Fruit fly (Drosophila melanogaster) whole organism, embryonic: Measurements from ENCODE around the gene CG14646.

Experiments
- Atf6 ChIP-seq: fragments of 200-800 bp; sonication (Bioruptor generic); IDR thresholded peaks from 2 replicates; pipeline ENCODE4 v1.3.6; 2022; ENCODE audit warnings: missing biosample characterization, missing genetic modification characterization
- CG10565 ChIP-seq: fragments of 200-800 bp; sonication (Bioruptor generic); optimal IDR thresholded peaks from 3 replicates; lab custom pipeline; 2016; ENCODE audit warnings: missing biosample characterization, mild to moderate bottlenecking, missing genetic modification characterization
- CG11456 ChIP-seq: fragments of 200-800 bp; sonication (Bioruptor generic); IDR thresholded peaks from 3 replicates; pipeline ENCODE4 v1.3.6; 2022; ENCODE audit warnings: missing biosample characterization, missing genetic modification characterization
- CG12155 ChIP-seq: fragments of 200-800 bp; sonication (Bioruptor generic); optimal IDR thresholded peaks from 3 replicates; lab custom pipeline; 2016; ENCODE audit warnings: missing biosample characterization, missing genetic modification characterization
- CG12942 ChIP-seq: fragments of 200-800 bp; sonication (Bioruptor generic); optimal IDR thresholded peaks from 3 replicates; lab custom pipeline; 2016; ENCODE audit warnings: missing biosample characterization, missing genetic modification characterization
- CG13123 ChIP-seq: fragments of 200-800 bp; sonication (Bioruptor generic); optimal IDR thresholded peaks from 2 replicates; lab custom pipeline; 2016; ENCODE audit warnings: missing biosample characterization, missing genetic modification characterization
- CG15479 ChIP-seq: fragments of 200-800 bp; sonication (Bioruptor generic); optimal IDR thresholded peaks from 3 replicates; lab custom pipeline; 2019; ENCODE audit warnings: missing biosample characterization, mild to moderate bottlenecking, missing genetic modification characterization, moderate library complexity
- CG17328 ChIP-seq: fragments of 200-800 bp; sonication (Bioruptor generic); IDR thresholded peaks from 2 replicates; pipeline ENCODE4 v1.3.6; 2022; ENCODE audit warnings: missing biosample characterization, missing genetic modification characterization
- CG17912 ChIP-seq: fragments of 200-800 bp; sonication (Bioruptor generic); optimal IDR thresholded peaks from 2 replicates; lab custom pipeline; 2018; ENCODE audit warnings: missing biosample characterization, mild to moderate bottlenecking, missing genetic modification characterization
- CG18011 ChIP-seq: fragments of 200-800 bp; sonication (Bioruptor generic); optimal IDR thresholded peaks from 2 replicates; lab custom pipeline; 2017; ENCODE audit warnings: missing biosample characterization, missing genetic modification characterization, mild to moderate bottlenecking, moderate library complexity, missing genotype
- CG33213 ChIP-seq: fragments of 200-800 bp; sonication (Bioruptor generic); optimal IDR thresholded peaks from 3 replicates; lab custom pipeline; 2016; ENCODE audit warnings: missing biosample characterization, missing genetic modification characterization
- CG43689 ChIP-seq: fragments of 200-800 bp; sonication (Bioruptor generic); IDR thresholded peaks from 2 replicates; pipeline ENCODE4 v1.3.6; 2022; ENCODE audit warnings: missing biosample characterization, missing genetic modification characterization
- CG7839 ChIP-seq: fragments of 200-800 bp; sonication (Bioruptor generic); optimal IDR thresholded peaks from 3 replicates; lab custom pipeline; 2018; ENCODE audit warnings: missing biosample characterization, mild to moderate bottlenecking, missing genetic modification characterization, moderate library complexity
- CG8478 ChIP-seq: fragments of >200 bp; optimal IDR thresholded peaks from 2 replicates; lab custom pipeline; 2018
- CG9817 ChIP-seq: fragments of 200-800 bp; sonication (Bioruptor generic); optimal IDR thresholded peaks from 2 replicates; lab custom pipeline; 2018; ENCODE audit warnings: missing biosample characterization, mild to moderate bottlenecking, missing genetic modification characterization, moderate library complexity
- D ChIP-seq, 2 experiments: fragments of 200-800 bp in 1 of 2; fragments of >200 bp in 1 of 2; sonication (Bioruptor generic) in 1 of 2; optimal IDR thresholded peaks; 2 replicates in 1 of 2; 3 replicates in 1 of 2; lab custom pipeline; 2017; ENCODE audit warnings: mild to moderate bottlenecking in 1 of 2, missing biosample characterization in 1 of 2, missing genetic modification characterization in 1 of 2, missing genetic modification reagents in 1 of 2
- Ets65A ChIP-seq: fragments of 200-800 bp; sonication (Bioruptor generic); peaks from one replicate; lab custom pipeline; 2016; ENCODE audit warnings: missing biosample characterization, missing genetic modification characterization
- Fer2 ChIP-seq: fragments of 200-800 bp; sonication (Bioruptor generic); optimal IDR thresholded peaks from 2 replicates; lab custom pipeline; 2018; ENCODE audit warnings: missing biosample characterization, mild to moderate bottlenecking, missing genetic modification characterization, moderate library complexity
- Hey ChIP-seq: fragments of 200-800 bp; sonication (Bioruptor generic); optimal IDR thresholded peaks from 3 replicates; lab custom pipeline; 2018; ENCODE audit warnings: missing biosample characterization, mild to moderate bottlenecking, missing genetic modification characterization
- Hr39 ChIP-seq: fragments of >200 bp; optimal IDR thresholded peaks from 2 replicates; lab custom pipeline; 2017
- NC2β ChIP-seq: fragments of 200-800 bp; sonication (Bioruptor generic); optimal IDR thresholded peaks from 2 replicates; lab custom pipeline; 2016; ENCODE audit warnings: missing biosample characterization, missing genetic modification characterization
- Nf-YB ChIP-seq: fragments of 200-800 bp; sonication (Bioruptor generic); optimal IDR thresholded peaks from 3 replicates; lab custom pipeline; 2019; ENCODE audit warnings: missing biosample characterization, mild to moderate bottlenecking, missing genetic modification characterization, moderate library complexity
- Nf-YC ChIP-seq: fragments of 200-800 bp; optimal IDR thresholded peaks from 3 replicates; lab custom pipeline; 2019; ENCODE audit warnings: missing biosample characterization, mild to moderate bottlenecking, missing genetic modification characterization, moderate library complexity
- ac ChIP-seq: fragments of 200-800 bp; sonication (Bioruptor generic); optimal IDR thresholded peaks from 3 replicates; lab custom pipeline; 2017; ENCODE audit warnings: missing biosample characterization, mild to moderate bottlenecking, missing genetic modification characterization
- ap ChIP-seq: fragments of 200-800 bp; sonication (Bioruptor generic); IDR thresholded peaks from 2 replicates; pipeline ENCODE4 v1.3.6; 2022; ENCODE audit warnings: missing biosample characterization, missing genetic modification characterization
- bigmax ChIP-seq: fragments of 200-800 bp; sonication (Bioruptor generic); optimal IDR thresholded peaks from 2 replicates; lab custom pipeline; 2018; ENCODE audit warnings: missing biosample characterization, mild to moderate bottlenecking, missing genetic modification characterization
- da ChIP-seq: fragments of 200-800 bp; sonication (Bioruptor generic); optimal IDR thresholded peaks from 2 replicates; lab custom pipeline; 2016; ENCODE audit warnings: missing biosample characterization, missing genetic modification characterization
- jigr1 ChIP-seq: fragments of 200-800 bp; sonication (Bioruptor generic); IDR thresholded peaks from 3 replicates; pipeline ENCODE4 v1.3.6; 2022; ENCODE audit warnings: missing biosample characterization, missing genetic modification characterization
- kni ChIP-seq: fragments of 200-800 bp; sonication (Bioruptor generic); optimal IDR thresholded peaks from 3 replicates; lab custom pipeline; 2017; ENCODE audit warnings: mild to moderate bottlenecking, missing biosample characterization, missing genetic modification reagents, missing genetic modification characterization
- lov ChIP-seq, 2 experiments: fragments of 200-800 bp in 1 of 2; fragments of >200 bp in 1 of 2; sonication (Bioruptor generic) in 1 of 2; IDR thresholded peaks in 1 of 2; optimal IDR thresholded peaks in 1 of 2; 2 replicates in 1 of 2; 3 replicates in 1 of 2; pipeline versions ENCODE4 v1.3.6 to Lab custom; 2017 to 2022; ENCODE audit warnings: missing biosample characterization in 1 of 2, missing genetic modification characterization in 1 of 2
- oc ChIP-seq: fragments of 200-800 bp; sonication (Bioruptor generic); optimal IDR thresholded peaks from 2 replicates; lab custom pipeline; 2018; ENCODE audit warnings: missing biosample characterization, mild to moderate bottlenecking, missing genetic modification characterization, moderate library complexity
- phol ChIP-seq: fragments of 200-800 bp; sonication (Bioruptor generic); optimal IDR thresholded peaks from 3 replicates; lab custom pipeline; 2018; ENCODE audit warnings: missing biosample characterization, mild to moderate bottlenecking, missing genetic modification characterization, moderate library complexity
- prd ChIP-seq, 3 experiments: fragments of >200 bp in 2 of 3; fragments of 200-800 bp in 1 of 3; sonication (Bioruptor generic) in 1 of 3; optimal IDR thresholded peaks in 2 of 3; IDR thresholded peaks in 1 of 3; 2 replicates in 2 of 3; 3 replicates in 1 of 3; pipeline versions ENCODE4 v1.3.6 to Lab custom; 2017 to 2022; ENCODE audit warnings: missing biosample characterization in 1 of 3, missing genetic modification characterization in 1 of 3
- pros ChIP-seq: fragments of 200-800 bp; sonication (Bioruptor generic); optimal IDR thresholded peaks from 3 replicates; lab custom pipeline; 2019; ENCODE audit warnings: missing biosample characterization, mild to moderate bottlenecking, missing genetic modification characterization, moderate library complexity
- row ChIP-seq: fragments of 200-800 bp; sonication (Bioruptor generic); IDR thresholded peaks from 3 replicates; pipeline ENCODE4 v1.3.6; 2022; ENCODE audit warnings: missing biosample characterization, missing genetic modification characterization
- tio ChIP-seq: fragments of 200-800 bp; sonication (Bioruptor generic); optimal IDR thresholded peaks from 2 replicates; lab custom pipeline; 2017; ENCODE audit warnings: missing biosample characterization, missing genetic modification characterization, inconsistent platforms
- trem ChIP-seq: fragments of 200-800 bp; optimal IDR thresholded peaks from 3 replicates; lab custom pipeline; 2019; ENCODE audit warnings: missing biosample characterization, mild to moderate bottlenecking, missing genetic modification characterization, moderate library complexity
- trh ChIP-seq: fragments of 200-800 bp; sonication (Bioruptor generic); optimal IDR thresholded peaks from 2 replicates; lab custom pipeline; 2016; ENCODE audit warnings: missing biosample characterization, missing genetic modification characterization
- twi ChIP-seq: fragments of 200-800 bp; optimal IDR thresholded peaks from 2 replicates; lab custom pipeline; 2019; ENCODE audit warnings: missing biosample characterization, mild to moderate bottlenecking, missing genetic modification characterization, moderate library complexity
- vvl ChIP-seq: fragments of 200-800 bp; sonication (Bioruptor generic); IDR thresholded peaks from 2 replicates; pipeline ENCODE4 v1.3.6; 2022; ENCODE audit warnings: missing biosample characterization, missing genetic modification characterization
- zen ChIP-seq: fragments of 200-800 bp; sonication (Bioruptor generic); optimal IDR thresholded peaks from 3 replicates; lab custom pipeline; 2018; ENCODE audit warnings: missing biosample characterization, mild to moderate bottlenecking, missing genetic modification characterization, moderate library complexity

Gene CG14646

DNA sequence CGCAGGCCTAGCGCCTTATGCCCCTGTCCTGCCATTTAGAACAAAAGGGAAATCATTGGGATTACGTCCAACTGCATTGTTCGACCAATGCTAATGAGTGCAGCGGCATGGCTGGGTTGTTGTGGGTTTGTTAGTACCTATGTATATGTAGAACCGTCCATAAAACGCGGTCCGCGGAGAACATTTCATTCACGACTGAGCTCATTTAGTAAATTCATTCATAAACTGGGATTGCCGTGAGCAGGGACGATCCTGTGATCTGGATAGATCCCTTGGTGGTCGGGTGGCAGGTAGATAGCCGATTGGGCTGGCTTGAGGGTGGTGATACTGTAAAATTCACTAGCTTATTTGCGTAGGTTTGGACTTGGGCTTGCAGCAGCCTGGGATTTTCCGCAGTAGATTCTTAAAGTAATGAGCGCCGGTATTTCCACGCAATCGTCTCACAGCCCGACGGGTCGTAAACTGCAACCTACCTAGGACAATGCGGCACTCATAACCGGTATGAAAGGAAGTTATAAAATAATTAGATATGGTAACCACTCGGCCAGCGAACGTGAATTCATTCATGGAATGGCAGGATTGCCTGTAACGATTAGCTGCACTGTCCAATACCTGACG, 41.9 kb upstream of the CG14646 start (continued):
- TF ChIP-seq CG43689 (GFP tag; lab: Robert Waterston, UW): no peak
- TF ChIP-seq CG11456 (GFP tag; lab: Robert Waterston, UW): no peak
- TF ChIP-seq CG13123 (GFP tag; lab: Kevin White, UChicago): no peak
- no peak for TF ChIP-seq da
- TF ChIP-seq jigr1: no peak
- TF ChIP-seq Fer2 (tag; lab: Kevin White, UChicago): no peak
- no peak for TF ChIP-seq bigmax (GFP tag; lab: Kevin White, UChicago)
- TF ChIP-seq trh (GFP tag; lab: Kevin White, UChicago): no peak
- TF ChIP-seq CG12155: no peak
- peak; percentile 83 for TF ChIP-seq zen (tag; lab: Kevin White, UChicago)
- TF ChIP-seq kni: no peak
- TF ChIP-seq D (optimal IDR thresholded peaks at IDR 0.05; lab: Kevin White, UChicago): peak; percentile 91
- no peak for TF ChIP-seq D (GFP tag; optimal IDR thresholded peaks at IDR 0.05; lab: Kevin White, UChicago)
- TF ChIP-seq Ets65A: peak; percentile 65
- no peak for TF ChIP-seq CG17328 (GFP tag; lab: Robert Waterston, UW)
- no peak for TF ChIP-seq CG10565 (GFP tag; lab: Kevin White, UChicago)
- TF ChIP-seq CG12942 (GFP tag; lab: Kevin White, UChicago): no peak
- no peak for TF ChIP-seq trem
- TF ChIP-seq Hey: no peak
- no peak for TF ChIP-seq CG33213
- TF ChIP-seq tio (GFP tag; lab: Kevin White, UChicago): no peak
- TF ChIP-seq prd (optimal IDR thresholded peaks at IDR 0.05; lab: Kevin White, UChicago): no peak
- TF ChIP-seq prd (GFP tag; IDR thresholded peaks at IDR 0.05; lab: Robert Waterston, UW): no peak
- no peak for TF ChIP-seq NC2β (GFP tag; lab: Kevin White, UChicago)
- no peak for TF ChIP-seq Atf6
- no peak for TF ChIP-seq CG7839 (tag; lab: Kevin White, UChicago)
- TF ChIP-seq CG15479 (GFP tag; lab: Kevin White, UChicago): peak; percentile 98
- no peak for TF ChIP-seq ap (GFP tag; lab: Robert Waterston, UW)
- TF ChIP-seq twi: peak; percentile 18
- TF ChIP-seq CG9817 (tag; lab: Kevin White, UChicago): no peak
- TF ChIP-seq, all 482 proteins: peak for 8

DNA sequence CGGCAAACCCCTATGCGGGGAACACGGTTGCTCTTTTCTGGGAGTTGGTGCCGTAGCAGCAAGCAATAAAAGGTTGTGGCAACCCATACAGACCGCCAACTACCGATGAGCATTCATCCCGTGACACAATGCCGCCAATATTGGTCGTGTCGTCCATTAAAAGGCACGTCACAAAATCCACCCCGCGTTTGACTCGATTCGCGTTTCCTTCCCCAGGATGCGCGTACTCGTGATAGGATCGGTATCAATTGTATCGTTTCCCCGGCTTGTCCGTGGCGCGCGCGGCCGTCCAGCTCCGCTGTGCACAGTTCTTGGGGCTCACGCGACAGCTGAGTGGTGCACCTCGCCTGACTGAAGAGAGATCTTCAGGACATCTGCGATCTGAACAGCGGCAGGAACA, 40.0 kb upstream of the CG14646 start:
- TF ChIP-seq row (GFP tag; lab: Robert Waterston, UW): no peak
- no peak for TF ChIP-seq vvl (GFP tag; lab: Robert Waterston, UW)
- TF ChIP-seq lov (optimal IDR thresholded peaks at IDR 0.05; lab: Kevin White, UChicago): no peak
- no peak for TF ChIP-seq lov (GFP tag; IDR thresholded peaks at IDR 0.05; lab: Robert Waterston, UW)
- no peak for TF ChIP-seq pros (GFP tag; lab: Kevin White, UChicago)
- peak; percentile 35 for TF ChIP-seq phol
- TF ChIP-seq CG8478 (lab: Kevin White, UChicago): peak; percentile 8
- TF ChIP-seq ac (GFP tag; lab: Kevin White, UChicago): peak; percentile 11
- no peak for TF ChIP-seq Hr39 (lab: Kevin White, UChicago)
- peak; percentile 50 for TF ChIP-seq Nf-YC
- TF ChIP-seq oc: no peak
- no peak for TF ChIP-seq CG17912 (GFP tag; lab: Kevin White, UChicago)
- TF ChIP-seq CG18011 (GFP tag; lab: Kevin White, UChicago): peak; percentile 41
- TF ChIP-seq Nf-YB (GFP tag; lab: Kevin White, UChicago): peak; percentile 73
